Fruit fly (Drosophila melanogaster) whole organism, pupa: ENCODE results near the gene CG12171.

Source experiments
- CG13204 ChIP-seq: fragments of 200-800 bp; sonication (Bioruptor generic); optimal IDR thresholded peaks from 2 replicates; lab custom pipeline; 2018; ENCODE audit warnings: missing biosample characterization, mild to moderate bottlenecking, missing genetic modification characterization, moderate library complexity
- CG14655 ChIP-seq: fragments of 200-800 bp; sonication (Bioruptor generic); optimal IDR thresholded peaks from 3 replicates; lab custom pipeline; 2017; ENCODE audit warnings: mild to moderate bottlenecking, missing biosample characterization, missing genetic modification reagents, missing genetic modification characterization
- CG17806 ChIP-seq: fragments of 200-800 bp; sonication (Bioruptor generic); optimal IDR thresholded peaks from 2 replicates; lab custom pipeline; 2018; ENCODE audit warnings: missing biosample characterization, mild to moderate bottlenecking, missing genetic modification characterization, moderate library complexity
- CG32121 ChIP-seq: fragments of 200-800 bp; sonication (Bioruptor generic); IDR thresholded peaks from 2 replicates; pipeline ENCODE4 v1.3.6; 2022; ENCODE audit warnings: missing biosample characterization, missing genetic modification characterization
- CG34367 ChIP-seq: fragments of 200-800 bp; sonication (Bioruptor generic); optimal IDR thresholded peaks from 2 replicates; lab custom pipeline; 2018; ENCODE audit warnings: missing biosample characterization, mild to moderate bottlenecking, missing genetic modification characterization
- CG4496 ChIP-seq: fragments of 200-800 bp; sonication (Bioruptor generic); IDR thresholded peaks from 3 replicates; pipeline ENCODE4 v1.3.6; 2022; ENCODE audit warnings: missing biosample characterization, missing genetic modification characterization
- Pif1A ChIP-seq: fragments of 200-800 bp; sonication (Bioruptor generic); optimal IDR thresholded peaks from 3 replicates; lab custom pipeline; 2016; ENCODE audit warnings: missing biosample characterization, missing genetic modification characterization

DNA sequence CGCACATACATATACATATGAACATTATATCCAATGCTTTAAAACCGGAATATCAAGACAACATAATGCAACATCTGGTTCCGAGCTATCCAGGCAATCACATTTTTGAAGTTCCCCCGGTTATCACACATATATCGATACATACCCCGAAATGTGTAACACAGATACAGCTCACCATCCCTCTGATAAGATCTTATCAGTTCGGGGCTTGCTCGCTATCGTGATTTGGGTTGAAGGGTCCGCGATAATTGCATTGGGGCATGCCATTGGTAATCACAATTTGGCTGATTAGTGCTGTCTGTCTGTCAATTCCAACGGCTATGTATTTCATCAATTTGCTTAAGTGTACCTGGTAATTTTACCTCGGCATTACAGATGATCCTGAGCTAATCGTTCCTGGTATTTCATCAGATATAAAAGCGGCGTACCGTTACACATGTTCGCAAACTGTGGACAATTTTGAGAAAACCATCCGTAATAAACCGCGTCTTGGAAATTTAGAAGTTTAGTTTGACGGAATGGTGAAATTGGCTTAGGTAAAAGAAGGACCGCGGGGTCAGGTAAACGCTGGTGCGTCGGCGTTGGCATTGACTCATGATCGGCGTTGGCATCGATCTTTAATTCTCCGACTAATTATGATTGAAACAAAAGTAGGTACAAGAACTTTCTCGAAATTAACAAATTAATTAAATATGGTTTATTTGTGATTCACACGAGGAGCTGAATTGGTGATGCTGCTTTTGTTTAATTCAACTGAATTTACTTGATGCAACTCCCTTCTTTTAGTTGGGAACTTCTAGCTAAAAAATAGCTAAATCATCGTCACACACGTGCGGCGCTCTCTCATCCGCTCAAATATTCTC lies 38.6 kb downstream of the CG12171 start:
- no peak for TF ChIP-seq CG17806
- TF ChIP-seq CG13204 (GFP tag; lab: Kevin White, UChicago) = no peak
- no peak for TF ChIP-seq CG14655 (GFP tag; lab: Kevin White, UChicago)
- TF ChIP-seq CG34367 (tag; lab: Kevin White, UChicago) = no peak
- no peak for TF ChIP-seq Pif1A
- no peak for TF ChIP-seq CG4496 (GFP tag; lab: Robert Waterston, UW)
- TF ChIP-seq CG32121 (GFP tag; lab: Robert Waterston, UW) = no peak
